Worm (Caenorhabditis elegans) whole organism, L4 larva: ENCODE data around the gene Y40H7A.10.

ENCODE experiments used
- ama-1 ChIP-seq: fragments of 150-350 bp; optimal IDR thresholded peaks from 2 replicates; lab custom pipeline; 2014; ENCODE audit warnings: inconsistent platforms, mixed read lengths
- egl-27 ChIP-seq: sonication (generic microtip); optimal IDR thresholded peaks from 3 replicates; lab custom pipeline; 2017; ENCODE audit warnings: missing biosample characterization, missing genetic modification reagents, missing genetic modification characterization
- fos-1 ChIP-seq: fragments of 150-350 bp; optimal IDR thresholded peaks from 2 replicates; lab custom pipeline; 2014; ENCODE audit warnings: missing biosample characterization, missing genetic modification characterization
- nhr-237 ChIP-seq: sonication (generic microtip); optimal IDR thresholded peaks from 2 replicates; lab custom pipeline; 2017; ENCODE audit warnings: missing biosample characterization, missing genetic modification characterization
- nhr-76 ChIP-seq: fragments of 150-350 bp; optimal IDR thresholded peaks from 2 replicates; lab custom pipeline; 2014; ENCODE audit warnings: missing biosample characterization, missing genetic modification characterization
- sdz-12 ChIP-seq: fragments of 200-800 bp; sonication (Bioruptor generic); optimal IDR thresholded peaks from 2 replicates; lab custom pipeline; 2018; ENCODE audit warnings: mild to moderate bottlenecking, missing genetic modification characterization, missing compliant biosample characterization
- unc-62 ChIP-seq, 3 experiments: fragments of 150-350 bp in 1 of 3; sonication (generic microtip); optimal IDR thresholded peaks in 2 of 3; peaks in 1 of 3; 1 replicate in 1 of 3; 2 replicates in 2 of 3; lab custom pipeline; 2014 to 2017; ENCODE audit warnings: missing biosample characterization in 3 of 3, missing genetic modification characterization in 3 of 3, missing genetic modification reagents in 3 of 3, missing genotype in 1 of 3

DNA sequence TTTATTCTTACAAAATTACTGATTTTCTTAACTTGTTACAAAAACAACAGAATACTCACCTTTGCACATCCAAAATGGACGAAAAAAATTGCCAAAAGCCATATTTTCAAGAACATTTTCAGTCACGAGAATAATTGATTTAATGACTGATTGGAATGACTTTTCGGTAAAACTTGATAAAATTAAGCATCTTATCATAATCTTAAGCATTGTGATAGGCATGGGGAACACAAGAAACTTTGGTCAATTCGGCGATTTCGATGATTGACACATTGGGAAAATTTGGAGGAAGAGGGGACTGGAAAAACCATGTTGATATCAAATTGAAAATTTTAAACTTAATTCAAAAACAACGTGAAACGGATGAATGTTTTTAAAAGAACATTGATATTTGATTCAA is at the start of gene Y40H7A.10:
- TF ChIP-seq sdz-12 (GFP tag; lab: Kevin White, UChicago) = no peak
- TF ChIP-seq nhr-76 (tag; lab: Kevin White, UChicago) = no peak
- TF ChIP-seq fos-1 (tag; lab: Kevin White, UChicago) = no peak
- no peak for TF ChIP-seq unc-62 (GFP tag; optimal IDR thresholded peaks at IDR 0.05 in 1 of 2; lab: Kevin White, UChicago)
- TF ChIP-seq unc-62 (tag; optimal IDR thresholded peaks at IDR 0.05; lab: Kevin White, UChicago) = no peak
- TF ChIP-seq ama-1 = no peak
- no peak for TF ChIP-seq egl-27 (tag; lab: Kevin White, UChicago)
- TF ChIP-seq nhr-237 (tag; lab: Kevin White, UChicago) = no peak
